Fruit fly (Drosophila melanogaster) whole organism, pupa: ENCODE data around the gene Peritrophin-15a.
A peak's percentile ranks its signal among the peaks of the same experiment; 100 is the strongest.

Source experiments
- CG10348 ChIP-seq: fragments of 200-800 bp; sonication (Bioruptor generic); IDR thresholded peaks from 2 replicates; pipeline ENCODE4 v1.3.6; 2022; ENCODE audit warnings: missing biosample characterization, missing genetic modification characterization
- CG12605 ChIP-seq: fragments of 200-800 bp; sonication (Bioruptor generic); IDR thresholded peaks from 2 replicates; pipeline ENCODE4 v1.3.6; 2022; ENCODE audit warnings: missing biosample characterization, missing genetic modification characterization
- CG13204 ChIP-seq: fragments of 200-800 bp; sonication (Bioruptor generic); optimal IDR thresholded peaks from 2 replicates; lab custom pipeline; 2018; ENCODE audit warnings: missing biosample characterization, mild to moderate bottlenecking, missing genetic modification characterization, moderate library complexity
- CG14655 ChIP-seq: fragments of 200-800 bp; sonication (Bioruptor generic); optimal IDR thresholded peaks from 3 replicates; lab custom pipeline; 2017; ENCODE audit warnings: mild to moderate bottlenecking, missing biosample characterization, missing genetic modification reagents, missing genetic modification characterization
- CG15710 ChIP-seq: fragments of 200-800 bp; sonication (Bioruptor generic); optimal IDR thresholded peaks from 2 replicates; lab custom pipeline; 2018; ENCODE audit warnings: missing biosample characterization, mild to moderate bottlenecking, missing genetic modification characterization, moderate library complexity
- CG17806 ChIP-seq: fragments of 200-800 bp; sonication (Bioruptor generic); optimal IDR thresholded peaks from 2 replicates; lab custom pipeline; 2018; ENCODE audit warnings: missing biosample characterization, mild to moderate bottlenecking, missing genetic modification characterization, moderate library complexity
- CG32121 ChIP-seq: fragments of 200-800 bp; sonication (Bioruptor generic); IDR thresholded peaks from 2 replicates; pipeline ENCODE4 v1.3.6; 2022; ENCODE audit warnings: missing biosample characterization, missing genetic modification characterization
- CG34367 ChIP-seq: fragments of 200-800 bp; sonication (Bioruptor generic); optimal IDR thresholded peaks from 2 replicates; lab custom pipeline; 2018; ENCODE audit warnings: missing biosample characterization, mild to moderate bottlenecking, missing genetic modification characterization
- CG4496 ChIP-seq: fragments of 200-800 bp; sonication (Bioruptor generic); IDR thresholded peaks from 3 replicates; pipeline ENCODE4 v1.3.6; 2022; ENCODE audit warnings: missing biosample characterization, missing genetic modification characterization
- CG8159 ChIP-seq: fragments of 200-800 bp; sonication (Bioruptor generic); optimal IDR thresholded peaks from 3 replicates; lab custom pipeline; 2018; ENCODE audit warnings: missing biosample characterization, mild to moderate bottlenecking, missing genetic modification characterization, moderate library complexity
- CG8301 ChIP-seq: fragments of 200-800 bp; sonication (Bioruptor generic); optimal IDR thresholded peaks from 2 replicates; lab custom pipeline; 2018; ENCODE audit warnings: missing biosample characterization, mild to moderate bottlenecking, missing genetic modification characterization
- CG9948 ChIP-seq: fragments of 200-800 bp; sonication (Bioruptor generic); optimal IDR thresholded peaks from 2 replicates; lab custom pipeline; 2018; ENCODE audit warnings: missing biosample characterization, mild to moderate bottlenecking, missing genetic modification characterization, moderate library complexity
- D1 ChIP-seq: fragments of 200-800 bp; sonication (Bioruptor generic); optimal IDR thresholded peaks from 2 replicates; lab custom pipeline; 2018; ENCODE audit warnings: missing biosample characterization, mild to moderate bottlenecking, missing genetic modification characterization, moderate library complexity
- EcR ChIP-seq: fragments of 200-800 bp; sonication (Bioruptor generic); optimal IDR thresholded peaks from 3 replicates; lab custom pipeline; 2019; ENCODE audit warnings: missing biosample characterization, missing genetic modification characterization, mild to moderate bottlenecking, moderate library complexity, missing genetic modification reagents
- Ets98B ChIP-seq: fragments of 200-800 bp; sonication (Bioruptor generic); IDR thresholded peaks from 2 replicates; pipeline ENCODE4 v1.3.6; 2022; ENCODE audit warnings: missing biosample characterization, missing genetic modification characterization
- Pif1A ChIP-seq: fragments of 200-800 bp; sonication (Bioruptor generic); optimal IDR thresholded peaks from 3 replicates; lab custom pipeline; 2016; ENCODE audit warnings: missing biosample characterization, missing genetic modification characterization
- Pif1B ChIP-seq: fragments of 200-800 bp; sonication (Bioruptor generic); optimal IDR thresholded peaks from 3 replicates; lab custom pipeline; 2016; ENCODE audit warnings: missing biosample characterization, missing genetic modification characterization
- Snoo ChIP-seq: fragments of 200-800 bp; sonication (Bioruptor generic); optimal IDR thresholded peaks from 3 replicates; lab custom pipeline; 2017; ENCODE audit warnings: missing biosample characterization, mild to moderate bottlenecking, missing genetic modification characterization, inconsistent platforms
- fd96Ca ChIP-seq: fragments of 200-800 bp; sonication (Bioruptor generic); IDR thresholded peaks from 3 replicates; pipeline ENCODE4 v1.3.6; 2022; ENCODE audit warnings: missing biosample characterization, missing genetic modification characterization
- gl ChIP-seq: fragments of 200-800 bp; sonication (Bioruptor generic); optimal IDR thresholded peaks from 2 replicates; lab custom pipeline; 2018; ENCODE audit warnings: missing biosample characterization, mild to moderate bottlenecking, missing genetic modification characterization
- rn ChIP-seq: fragments of 200-800 bp; sonication (Bioruptor generic); IDR thresholded peaks from 2 replicates; pipeline ENCODE4 v1.3.6; 2022; ENCODE audit warnings: missing biosample characterization, missing genetic modification characterization

The Peritrophin-15a gene

dm6 chr2L:8370364-8371326 lies 25.3 kb downstream of the Peritrophin-15a start, which contains the start of gene CG17292:
CG17292 (plus strand) TSS chr2L:8370454.
- TF ChIP-seq CG15710 (tag; lab: Kevin White, UChicago) (peak; percentile 16), CG13204 (GFP tag; lab: Kevin White, UChicago) (no peak), Ets98B (GFP tag; lab: Robert Waterston, UW) (peak; percentile 74; the same call in 1 of the 2 replicates), gl (tag; lab: Kevin White, UChicago) (no peak), D1 (tag; lab: Kevin White, UChicago) (no peak), CG10348 (0 out of 2 replicates have a peak, but pooled peaks have one; percentile 6), fd96Ca (GFP tag; lab: Robert Waterston, UW) (peak; percentile 67; the same call in 2 of the 3 replicates), CG32121 (GFP tag; lab: Robert Waterston, UW) (peak; percentile 46; the same call in 1 of the 2 replicates), EcR (GFP tag; lab: Kevin White, UChicago) (peak; percentile 44), CG4496 (peak; percentile 50; the same call in 1 of the 3 replicates), CG12605 (GFP tag; lab: Robert Waterston, UW) (peak; percentile 44; the same call in 1 of the 2 replicates)

- TF ChIP-seq gl (tag; lab: Kevin White, UChicago) (no peak), D1 (tag; lab: Kevin White, UChicago) (no peak), CG34367 (no peak), CG4496 (no peak), EcR (GFP tag; lab: Kevin White, UChicago) (no peak), CG9948 (tag; lab: Kevin White, UChicago) (no peak), CG15710 (tag; lab: Kevin White, UChicago) (peak; percentile 13), Snoo (no peak), CG14655 (no peak), Pif1B (GFP tag; lab: Kevin White, UChicago) (no peak), CG8301 (no peak), CG8159 (tag; lab: Kevin White, UChicago) (peak; percentile 32), CG10348 (no peak), CG32121 (GFP tag; lab: Robert Waterston, UW) (no peak), fd96Ca (GFP tag; lab: Robert Waterston, UW) (0 out of 3 replicates have a peak, but pooled peaks have one; percentile 15), rn (GFP tag; lab: Robert Waterston, UW) (no peak), CG17806 (tag; lab: Kevin White, UChicago) (no peak), Pif1A (GFP tag; lab: Kevin White, UChicago) (peak; percentile 4), CG12605 (GFP tag; lab: Robert Waterston, UW) (no peak), Ets98B (GFP tag; lab: Robert Waterston, UW) (no peak), CG13204 (GFP tag; lab: Kevin White, UChicago) (no peak)
- TF ChIP-seq, all 21 proteins: peak for 4
These were observed 29.9 kb downstream of the Peritrophin-15a start, which contains the start of gene Pp2A-29B for dm6 chr2L:8365701-8366643. Pp2A-29B (plus strand) TSS chr2L:8366038.

dm6 chr2L:8364006-8364956 lies 31.6 kb downstream of the Peritrophin-15a start, which contains the start of the genes RpS13 and CSN8:
RpS13 (minus strand) TSS chr2L:8364662.
CSN8 (plus strand) TSS chr2L:8364855.
- no peak for TF ChIP-seq EcR (GFP tag; lab: Kevin White, UChicago)
- no peak for TF ChIP-seq CG8159 (tag; lab: Kevin White, UChicago)
- no peak for TF ChIP-seq gl (tag; lab: Kevin White, UChicago)
- no peak for TF ChIP-seq CG14655
- TF ChIP-seq CG32121 (GFP tag; lab: Robert Waterston, UW) = 0 out of 2 replicates have a peak, but pooled peaks have one; percentile 11
- TF ChIP-seq Ets98B (GFP tag; lab: Robert Waterston, UW) = no peak
- 0 out of 3 replicates have a peak, but pooled peaks have one; percentile 18 for TF ChIP-seq CG4496

dm6 chr2L:8362955-8363285 lies 33.0 kb downstream of the Peritrophin-15a start:
- no peak for TF ChIP-seq CG8159 (tag; lab: Kevin White, UChicago)
- TF ChIP-seq CG4496 = peak; percentile 6; the same call in 1 of the 3 replicates
